Fruit fly (Drosophila melanogaster): ENCODE data around the gene fon.

fon gene

DNA sequence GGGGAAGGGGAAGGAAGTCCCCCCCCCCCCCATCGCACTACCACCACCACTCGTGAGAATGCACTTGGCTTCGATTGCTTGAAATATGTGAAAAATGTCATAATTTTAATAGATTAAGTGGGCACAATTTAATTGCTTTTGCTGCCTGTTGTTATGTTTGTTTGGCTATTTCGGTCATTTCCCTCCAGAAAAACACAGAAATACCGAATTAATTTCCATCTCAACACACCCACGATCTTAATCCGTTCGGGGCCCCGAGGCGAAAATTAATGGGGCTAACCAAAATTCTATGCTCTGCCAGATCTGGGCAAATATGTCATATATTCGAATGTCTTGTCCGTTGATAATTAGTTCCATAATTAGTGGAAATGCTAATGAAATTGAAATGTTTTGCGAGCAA is 36.6 kb upstream of the fon start (continued):
- peak; percentile 70; the same call in 1 of the 3 replicates for TF ChIP-seq sr (GFP tag; IDR thresholded peaks at IDR 0.05)
- no peak for TF ChIP-seq ind (GFP tag; optimal IDR thresholded peaks at IDR 0.05)
- peak; percentile 63; the same call in 1 of the 2 replicates for TF ChIP-seq crol (GFP tag; IDR thresholded peaks at IDR 0.05)
- TF ChIP-seq CG18262 (tag; optimal IDR thresholded peaks at IDR 0.05), result no peak
- no peak for TF ChIP-seq CG3995 (GFP tag; optimal IDR thresholded peaks at IDR 0.05)
- TF ChIP-seq CG12071 (GFP tag; optimal IDR thresholded peaks at IDR 0.05), result no peak

DNA sequence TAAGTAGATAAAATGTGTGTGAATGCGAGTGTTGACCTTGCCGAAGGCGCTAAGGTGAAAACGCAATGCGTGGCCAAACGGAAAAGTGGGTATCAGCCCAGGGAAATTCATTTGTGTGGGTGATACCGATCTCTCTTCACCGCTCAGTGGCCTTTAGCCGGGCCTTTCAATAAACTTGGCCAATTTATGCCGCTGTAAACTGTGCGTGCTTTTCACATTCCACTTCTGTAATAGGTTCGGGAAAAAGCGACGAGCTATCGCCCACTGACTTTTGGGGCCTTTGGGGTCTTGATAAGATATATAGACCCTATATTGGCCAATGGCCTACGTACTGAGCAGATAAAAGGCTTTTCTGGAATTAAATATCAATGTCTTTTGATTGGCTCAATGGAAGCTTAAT is 35.6 kb upstream of the fon start:
- TF ChIP-seq crc (GFP tag; optimal IDR thresholded peaks at IDR 0.05), result no peak
- peak; percentile 61 for TF ChIP-seq exex (tag; optimal IDR thresholded peaks at IDR 0.05)
- no peak for TF ChIP-seq CG13775 (GFP tag; optimal IDR thresholded peaks at IDR 0.05)
- no peak for TF ChIP-seq br (optimal IDR thresholded peaks at IDR 0.05)
- TF ChIP-seq CG16779 (GFP tag; IDR thresholded peaks at IDR 0.05), result no peak
- no peak for TF ChIP-seq YL-1 (GFP tag; optimal IDR thresholded peaks at IDR 0.05)
- peak; percentile 65 for TF ChIP-seq CG12769 (tag; optimal IDR thresholded peaks at IDR 0.05)
- no peak for TF ChIP-seq CG7963 (GFP tag; IDR thresholded peaks at IDR 0.05; ENCODE audit: partially characterized antibody)
- no peak for TF ChIP-seq z (GFP tag; IDR thresholded peaks at IDR 0.05)
- no peak for TF ChIP-seq Dll (GFP tag; IDR thresholded peaks at IDR 0.05; ENCODE audit: partially characterized antibody)
- peak; percentile 75 for TF ChIP-seq Nf-YC (tag; optimal IDR thresholded peaks at IDR 0.05)
- TF ChIP-seq croc (GFP tag; conservative IDR thresholded peaks at IDR 0.05), result no peak
- TF ChIP-seq pnt (GFP tag; optimal IDR thresholded peaks at IDR 0.05), result no peak
- TF ChIP-seq sug (tag; optimal IDR thresholded peaks at IDR 0.05), result peak; percentile 91
- no peak for TF ChIP-seq ranshi (GFP tag; IDR thresholded peaks at IDR 0.05)
- TF ChIP-seq NC2β (GFP tag; optimal IDR thresholded peaks at IDR 0.05), result no peak
- TF ChIP-seq CG34376 (GFP tag; optimal IDR thresholded peaks at IDR 0.05), result peak; percentile 37
- no peak for TF ChIP-seq shn (GFP tag; optimal IDR thresholded peaks at IDR 0.05)
- no peak for TF ChIP-seq dmrt11E (tag; optimal IDR thresholded peaks at IDR 0.05)
- TF ChIP-seq Deaf1 (tag; optimal IDR thresholded peaks at IDR 0.05), result peak; percentile 32
- no peak for TF ChIP-seq Neu2 (GFP tag; optimal IDR thresholded peaks at IDR 0.05; ENCODE audit: borderline replicate concordance)
- TF ChIP-seq CG4328 (GFP tag; optimal IDR thresholded peaks at IDR 0.05), result peak; percentile 28
- TF ChIP-seq HLH4C (GFP tag; IDR thresholded peaks at IDR 0.05; ENCODE audit: partially characterized antibody), result no peak
- TF ChIP-seq gsb (GFP tag; IDR thresholded peaks at IDR 0.05), result no peak
- no peak for TF ChIP-seq Med (GFP tag)
- TF ChIP-seq CG1792 (GFP tag; optimal IDR thresholded peaks at IDR 0.05), result no peak
- TF ChIP-seq CG43689 (GFP tag; IDR thresholded peaks at IDR 0.05), result no peak
- TF ChIP-seq CG6813 (GFP tag; optimal IDR thresholded peaks at IDR 0.05), result no peak
- peak; percentile 65 for TF ChIP-seq Nf-YB (GFP tag; optimal IDR thresholded peaks at IDR 0.05)
- TF ChIP-seq CG2678 (tag; optimal IDR thresholded peaks at IDR 0.05), result peak; percentile 3
- TF ChIP-seq lab (GFP tag; optimal IDR thresholded peaks at IDR 0.05), result peak; percentile 16
- TF ChIP-seq mirr (GFP tag; optimal IDR thresholded peaks at IDR 0.05), result no peak
- TF ChIP-seq C15 (GFP tag; IDR thresholded peaks at IDR 0.05), result no peak
- TF ChIP-seq CG17328 (GFP tag; IDR thresholded peaks at IDR 0.05), result 0 out of 2 replicates have a peak, but pooled peaks have one; percentile 18
- TF ChIP-seq CG15479 (GFP tag; optimal IDR thresholded peaks at IDR 0.05), result no peak
- no peak for TF ChIP-seq CG15696 (tag; optimal IDR thresholded peaks at IDR 0.05)
- no peak for TF ChIP-seq gem (tag; optimal IDR thresholded peaks at IDR 0.05)
- TF ChIP-seq GATAe (GFP tag; conservative IDR thresholded peaks at IDR 0.05), result peak; percentile 62
- no peak for TF ChIP-seq al (GFP tag; IDR thresholded peaks at IDR 0.05)
- no peak for TF ChIP-seq CG4404 (GFP tag; IDR thresholded peaks at IDR 0.05)
- 0 out of 2 replicates have a peak, but pooled peaks have one; percentile 11 for TF ChIP-seq CG32532 (GFP tag; IDR thresholded peaks at IDR 0.05)
- TF ChIP-seq sr (GFP tag; IDR thresholded peaks at IDR 0.05), result peak; percentile 69; the same call in 2 of the 3 replicates
- peak; percentile 94 for TF ChIP-seq sd (tag; optimal IDR thresholded peaks at IDR 0.05)
- TF ChIP-seq trh (GFP tag; optimal IDR thresholded peaks at IDR 0.05), result no peak
- no peak for TF ChIP-seq sisA (GFP tag; IDR thresholded peaks at IDR 0.05)
- no peak for TF ChIP-seq CG18262 (tag; optimal IDR thresholded peaks at IDR 0.05)
